Fruit fly (Drosophila melanogaster) whole organism, prepupa: ENCODE data around the gene CCKLR-17D1.
A peak's percentile ranks its signal among the peaks of the same experiment; 100 is the strongest.

Experiments
- Blimp-1 ChIP-seq: fragments of 200-800 bp; sonication (Bioruptor generic); optimal IDR thresholded peaks from 3 replicates; lab custom pipeline; 2017; ENCODE audit warnings: missing biosample characterization, missing genetic modification characterization, mild to moderate bottlenecking, moderate library complexity, missing genetic modification reagents
- CG10631 ChIP-seq: fragments of 200-800 bp; sonication (Bioruptor generic); optimal IDR thresholded peaks from 2 replicates; lab custom pipeline; 2016; ENCODE audit warnings: missing biosample characterization, missing genetic modification characterization
- CG10669 ChIP-seq: fragments of 200-800 bp; sonication (Bioruptor generic); optimal IDR thresholded peaks from 3 replicates; lab custom pipeline; 2018; ENCODE audit warnings: missing biosample characterization, mild to moderate bottlenecking, missing genetic modification characterization, moderate library complexity
- CG11294 ChIP-seq: fragments of 200-800 bp; sonication (Bioruptor generic); IDR thresholded peaks from 2 replicates; pipeline ENCODE4 v1.3.6; 2022; ENCODE audit warnings: missing biosample characterization, missing genetic modification characterization
- CG11902 ChIP-seq: fragments of 200-800 bp; sonication (Bioruptor generic); optimal IDR thresholded peaks from 3 replicates; lab custom pipeline; 2016; ENCODE audit warnings: missing biosample characterization, missing genetic modification characterization
- CG32006 ChIP-seq: fragments of 200-800 bp; sonication (Bioruptor generic); optimal IDR thresholded peaks from 3 replicates; lab custom pipeline; 2017; ENCODE audit warnings: missing biosample characterization, mild to moderate bottlenecking, missing genetic modification characterization
- CG34406 ChIP-seq: fragments of 200-800 bp; sonication (Bioruptor generic); optimal IDR thresholded peaks from 3 replicates; lab custom pipeline; 2016; ENCODE audit warnings: missing biosample characterization, missing genetic modification characterization
- CG3919 ChIP-seq: fragments of 200-800 bp; sonication (Bioruptor generic); optimal IDR thresholded peaks from 3 replicates; lab custom pipeline; 2016; ENCODE audit warnings: missing biosample characterization, missing genetic modification characterization
- CG6854 ChIP-seq: fragments of 200-800 bp; sonication (Bioruptor generic); optimal IDR thresholded peaks from 2 replicates; lab custom pipeline; 2017; ENCODE audit warnings: missing biosample characterization, mild to moderate bottlenecking, missing genetic modification characterization
- CG7368 ChIP-seq: fragments of 200-800 bp; sonication (Bioruptor generic); optimal IDR thresholded peaks from 3 replicates; lab custom pipeline; 2016; ENCODE audit warnings: missing biosample characterization, missing genetic modification characterization
- CG9139 ChIP-seq: fragments of 200-800 bp; sonication (Bioruptor generic); optimal IDR thresholded peaks from 3 replicates; lab custom pipeline; 2017; ENCODE audit warnings: missing biosample characterization, mild to moderate bottlenecking, missing genetic modification characterization
- Eip78C ChIP-seq: fragments of 200-800 bp; sonication (Bioruptor generic); peaks from one replicate; lab custom pipeline; 2016; ENCODE audit warnings: missing biosample characterization, missing genetic modification characterization
- Eip93F ChIP-seq: fragments of 200-800 bp; sonication (Bioruptor generic); optimal IDR thresholded peaks from 2 replicates; lab custom pipeline; 2016; ENCODE audit warnings: missing biosample characterization, mild to moderate bottlenecking, missing genetic modification characterization
- Ets96B ChIP-seq: fragments of 200-800 bp; optimal IDR thresholded peaks from 2 replicates; lab custom pipeline; 2019; ENCODE audit warnings: missing biosample characterization, mild to moderate bottlenecking, missing genetic modification characterization, moderate library complexity
- Hr4 ChIP-seq: fragments of 200-800 bp; sonication (Bioruptor generic); optimal IDR thresholded peaks from 3 replicates; lab custom pipeline; 2016; ENCODE audit warnings: missing biosample characterization, missing genetic modification characterization
- Met ChIP-seq: fragments of 200-800 bp; sonication (Bioruptor generic); optimal IDR thresholded peaks from 3 replicates; lab custom pipeline; 2016; ENCODE audit warnings: missing biosample characterization, missing genetic modification characterization
- Sox102F ChIP-seq: fragments of 200-800 bp; sonication (Bioruptor generic); optimal IDR thresholded peaks from 2 replicates; lab custom pipeline; 2016; ENCODE audit warnings: missing biosample characterization, mild to moderate bottlenecking, missing genetic modification characterization
- Sox14 ChIP-seq: fragments of 200-800 bp; sonication (Bioruptor generic); optimal IDR thresholded peaks from 3 replicates; lab custom pipeline; 2016; ENCODE audit warnings: missing biosample characterization, missing genetic modification characterization
- Sox15 ChIP-seq: fragments of 200-800 bp; sonication (Bioruptor generic); optimal IDR thresholded peaks from 3 replicates; lab custom pipeline; 2016; ENCODE audit warnings: missing biosample characterization, missing genetic modification characterization
- achi ChIP-seq: fragments of 200-800 bp; sonication (Bioruptor generic); optimal IDR thresholded peaks from 3 replicates; lab custom pipeline; 2016; ENCODE audit warnings: missing biosample characterization, missing genetic modification characterization
- cyc ChIP-seq: fragments of 200-800 bp; sonication (Bioruptor generic); optimal IDR thresholded peaks from 3 replicates; lab custom pipeline; 2016; ENCODE audit warnings: missing biosample characterization, missing genetic modification characterization
- dac ChIP-seq: fragments of 200-800 bp; sonication (Bioruptor generic); optimal IDR thresholded peaks from 2 replicates; lab custom pipeline; 2017; ENCODE audit warnings: missing biosample characterization, mild to moderate bottlenecking, missing genetic modification characterization
- eg ChIP-seq: fragments of 200-800 bp; sonication (Bioruptor generic); IDR thresholded peaks from 3 replicates; pipeline ENCODE4 v1.3.6; 2022; ENCODE audit warnings: missing biosample characterization, missing genetic modification characterization
- esn ChIP-seq: fragments of 200-800 bp; sonication (Bioruptor generic); optimal IDR thresholded peaks from 2 replicates; lab custom pipeline; 2016; ENCODE audit warnings: missing biosample characterization, mild to moderate bottlenecking, missing genetic modification characterization, moderate library complexity
- fd59A ChIP-seq: fragments of 200-800 bp; sonication (Bioruptor generic); optimal IDR thresholded peaks from 2 replicates; lab custom pipeline; 2017; ENCODE audit warnings: missing biosample characterization, mild to moderate bottlenecking, missing genetic modification characterization, missing genetic modification reagents
- fd85E ChIP-seq: fragments of 200-800 bp; sonication (Bioruptor generic); optimal IDR thresholded peaks from 3 replicates; lab custom pipeline; 2016; ENCODE audit warnings: missing biosample characterization, missing genetic modification characterization
- fkh ChIP-seq: fragments of 200-800 bp; sonication (Bioruptor generic); optimal IDR thresholded peaks from 3 replicates; lab custom pipeline; 2017; ENCODE audit warnings: missing biosample characterization, mild to moderate bottlenecking, missing genetic modification characterization, moderate library complexity
- lz ChIP-seq: fragments of 200-800 bp; sonication (Bioruptor generic); optimal IDR thresholded peaks from 3 replicates; lab custom pipeline; 2016; ENCODE audit warnings: missing biosample characterization, missing genetic modification characterization
- pdm3 ChIP-seq: fragments of 200-800 bp; sonication (Bioruptor generic); optimal IDR thresholded peaks from 3 replicates; lab custom pipeline; 2016; ENCODE audit warnings: missing biosample characterization, missing genetic modification characterization
- salr ChIP-seq, 2 experiments: fragments of 200-800 bp; sonication (Bioruptor generic); optimal IDR thresholded peaks; 3 replicates each; lab custom pipeline; 2016 to 2018; ENCODE audit warnings: missing biosample characterization in 2 of 2, missing genetic modification characterization in 2 of 2, mild to moderate bottlenecking in 1 of 2
- spab ChIP-seq: fragments of 200-800 bp; sonication (Bioruptor generic); optimal IDR thresholded peaks from 2 replicates; lab custom pipeline; 2017; ENCODE audit warnings: missing biosample characterization, mild to moderate bottlenecking, missing genetic modification characterization, missing genetic modification reagents
- ss ChIP-seq, 2 experiments: fragments of 200-800 bp; sonication (Bioruptor generic); optimal IDR thresholded peaks; 2 replicates in 1 of 2; 3 replicates in 1 of 2; lab custom pipeline; 2017 to 2018; ENCODE audit warnings: mild to moderate bottlenecking in 2 of 2, missing biosample characterization in 2 of 2, missing genetic modification characterization in 2 of 2, moderate library complexity in 1 of 2
- svp ChIP-seq: fragments of 200-800 bp; sonication (Bioruptor generic); peaks from one replicate; lab custom pipeline; 2016; ENCODE audit warnings: missing biosample characterization, missing genetic modification characterization
- vri ChIP-seq: fragments of 200-800 bp; sonication (Bioruptor generic); optimal IDR thresholded peaks from 3 replicates; lab custom pipeline; 2016; ENCODE audit warnings: missing biosample characterization, mild to moderate bottlenecking, missing genetic modification characterization

The CCKLR-17D1 gene

dm6 chrX:18774818-18775343, 48.5 kb upstream of the CCKLR-17D1 start, which contains the start of gene CG6891 (continued):
- peak; percentile 46 for TF ChIP-seq Eip78C (GFP tag; lab: Kevin White, UChicago)
- TF ChIP-seq salr (GFP tag; optimal IDR thresholded peaks at IDR 0.05; lab: Kevin White, UChicago) = no peak
- peak; percentile 47 for TF ChIP-seq Hr4 (GFP tag; lab: Kevin White, UChicago)
- TF ChIP-seq CG10631 (GFP tag; lab: Kevin White, UChicago) = no peak
- TF ChIP-seq lz (GFP tag; lab: Kevin White, UChicago) = peak; percentile 64
- peak; percentile 60 for TF ChIP-seq esn (GFP tag; lab: Kevin White, UChicago)
- no peak for TF ChIP-seq fd85E (GFP tag; lab: Kevin White, UChicago)
- TF ChIP-seq CG6854 = peak; percentile 84
- TF ChIP-seq CG10669 = peak; percentile 22
- TF ChIP-seq fd59A (GFP tag; lab: Kevin White, UChicago) = peak; percentile 43
- TF ChIP-seq Ets96B (tag; lab: Kevin White, UChicago) = peak; percentile 19
- TF ChIP-seq Sox102F (GFP tag; lab: Kevin White, UChicago) = peak; percentile 55
- TF ChIP-seq eg = peak; percentile 57; the same call in 2 of the 3 replicates
- TF ChIP-seq cyc (GFP tag; lab: Kevin White, UChicago) = peak; percentile 37
- no peak for TF ChIP-seq CG7368 (GFP tag; lab: Kevin White, UChicago)
- peak; percentile 100 for TF ChIP-seq Blimp-1
- TF ChIP-seq CG34406 (GFP tag; lab: Kevin White, UChicago) = peak; percentile 20
- TF ChIP-seq CG9139 (GFP tag; lab: Kevin White, UChicago) = peak; percentile 3
- TF ChIP-seq vri (GFP tag; lab: Kevin White, UChicago) = peak; percentile 27
- TF ChIP-seq fkh = peak; percentile 74

DNA sequence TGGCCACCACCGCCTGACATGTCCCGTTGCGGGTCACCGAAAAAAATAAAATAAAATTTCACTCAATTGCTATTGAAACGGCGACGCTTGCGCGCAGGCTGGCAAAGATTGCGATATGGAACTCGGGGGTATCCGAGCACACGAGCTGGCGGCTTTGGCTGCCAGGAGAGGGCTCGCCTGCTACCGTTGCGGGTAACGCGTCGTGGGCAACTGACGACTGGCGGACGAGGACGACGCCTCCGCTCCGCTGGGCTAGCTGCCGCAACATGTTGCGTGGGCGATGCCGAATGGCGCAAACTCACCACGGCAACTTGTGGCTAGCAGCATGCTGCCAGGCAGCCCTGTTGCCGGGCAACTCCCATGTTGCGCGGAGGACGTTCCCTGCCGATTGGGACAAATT, 47.4 kb upstream of the CCKLR-17D1 start, which contains the start of gene CCKLR-17D3:
Gene CCKLR-17D3 (minus strand): TSS at position 211 of the 400 bp plus-strand sequence.
- no peak for TF ChIP-seq Sox14 (GFP tag; lab: Kevin White, UChicago)
- no peak for TF ChIP-seq salr (GFP tag; optimal IDR thresholded peaks at IDR 0.05; lab: Kevin White, UChicago)
- TF ChIP-seq Sox15 = no peak
- TF ChIP-seq eg = 0 out of 3 replicates have a peak, but pooled peaks have one; percentile 21

DNA sequence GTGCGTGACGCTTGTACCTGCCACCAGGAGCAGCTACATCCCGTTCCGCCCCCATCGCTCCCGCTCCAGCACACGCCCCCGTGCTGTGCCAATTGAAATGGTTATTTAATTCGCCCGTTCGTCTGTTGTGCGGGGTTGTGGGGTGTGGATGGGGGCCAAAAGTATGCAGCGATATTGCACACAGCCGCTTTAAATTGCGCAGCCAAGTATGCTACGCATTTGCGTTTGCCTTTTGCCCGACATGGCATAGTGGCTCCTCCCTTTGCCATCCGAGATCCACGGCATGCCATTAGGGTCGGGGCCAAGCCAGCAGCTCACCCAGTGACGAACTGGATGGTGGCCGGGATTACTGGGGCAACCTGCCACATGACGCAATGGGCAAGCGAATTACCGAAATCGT, 45.6 kb upstream of the CCKLR-17D1 start:
- TF ChIP-seq fd59A (GFP tag; lab: Kevin White, UChicago) (no peak), CG11902 (GFP tag; lab: Kevin White, UChicago) (no peak), svp (GFP tag; lab: Kevin White, UChicago) (peak; percentile 53), ss (GFP tag; optimal IDR thresholded peaks at IDR 0.05; lab: Kevin White, UChicago) (peak in 1 of 2 experiments; percentile 17), spab (GFP tag; lab: Kevin White, UChicago) (no peak), Eip78C (GFP tag; lab: Kevin White, UChicago) (peak; percentile 45), Ets96B (tag; lab: Kevin White, UChicago) (no peak), Met (no peak)

DNA sequence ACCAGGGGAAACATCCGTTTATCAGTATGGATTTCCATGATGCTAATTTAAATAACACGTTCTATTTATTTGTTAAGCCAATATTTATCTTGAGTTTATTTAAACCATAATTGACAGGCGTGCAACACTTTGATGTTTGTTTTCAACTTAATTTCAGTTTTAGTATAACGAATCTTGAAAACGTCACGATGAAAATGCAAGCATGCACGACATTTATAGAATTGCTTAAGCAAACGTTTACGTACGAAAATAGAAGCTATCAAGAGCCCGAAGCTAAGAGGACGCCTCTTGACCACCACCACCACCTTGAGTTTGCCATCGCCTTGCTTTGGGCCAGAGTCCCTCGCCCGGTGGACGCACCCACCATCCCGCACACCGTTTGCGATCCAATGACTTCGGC, 45.0 kb upstream of the CCKLR-17D1 start:
- TF ChIP-seq spab (GFP tag; lab: Kevin White, UChicago) (no peak), Met (no peak), CG11294 (GFP tag; lab: Robert Waterston, UW) (no peak), CG32006 (GFP tag; lab: Kevin White, UChicago) (no peak), pdm3 (GFP tag; lab: Kevin White, UChicago) (no peak), ss (GFP tag; optimal IDR thresholded peaks at IDR 0.05; lab: Kevin White, UChicago) (no peak), Eip93F (no peak), CG7368 (GFP tag; lab: Kevin White, UChicago) (no peak), CG9139 (GFP tag; lab: Kevin White, UChicago) (no peak), achi (GFP tag; lab: Kevin White, UChicago) (no peak)

- no peak for TF ChIP-seq CG3919 (GFP tag; lab: Kevin White, UChicago)
- TF ChIP-seq dac (GFP tag; lab: Kevin White, UChicago) = no peak
- TF ChIP-seq CG10669 = no peak
- TF ChIP-seq spab (GFP tag; lab: Kevin White, UChicago) = no peak
- TF ChIP-seq CG11902 (GFP tag; lab: Kevin White, UChicago) = no peak
- no peak for TF ChIP-seq fd85E (GFP tag; lab: Kevin White, UChicago)
These were observed 21.8 kb upstream of the CCKLR-17D1 start, which contains the start of gene CG12609 for dm6 chrX:18748206-18748605. TSS of gene CG12609 (minus strand) at chrX:18748306.
